Fruit fly (Drosophila melanogaster) whole organism, pupa: ENCODE measurements around the gene CAH1.

Source experiments
- CG15710 ChIP-seq: fragments of 200-800 bp; sonication (Bioruptor generic); optimal IDR thresholded peaks from 2 replicates; lab custom pipeline; 2018; ENCODE audit warnings: missing biosample characterization, mild to moderate bottlenecking, missing genetic modification characterization, moderate library complexity
- CG34367 ChIP-seq: fragments of 200-800 bp; sonication (Bioruptor generic); optimal IDR thresholded peaks from 2 replicates; lab custom pipeline; 2018; ENCODE audit warnings: missing biosample characterization, mild to moderate bottlenecking, missing genetic modification characterization
- CG8159 ChIP-seq: fragments of 200-800 bp; sonication (Bioruptor generic); optimal IDR thresholded peaks from 3 replicates; lab custom pipeline; 2018; ENCODE audit warnings: missing biosample characterization, mild to moderate bottlenecking, missing genetic modification characterization, moderate library complexity
- CG9948 ChIP-seq: fragments of 200-800 bp; sonication (Bioruptor generic); optimal IDR thresholded peaks from 2 replicates; lab custom pipeline; 2018; ENCODE audit warnings: missing biosample characterization, mild to moderate bottlenecking, missing genetic modification characterization, moderate library complexity
- D1 ChIP-seq: fragments of 200-800 bp; sonication (Bioruptor generic); optimal IDR thresholded peaks from 2 replicates; lab custom pipeline; 2018; ENCODE audit warnings: missing biosample characterization, mild to moderate bottlenecking, missing genetic modification characterization, moderate library complexity
- Pif1B ChIP-seq: fragments of 200-800 bp; sonication (Bioruptor generic); optimal IDR thresholded peaks from 3 replicates; lab custom pipeline; 2016; ENCODE audit warnings: missing biosample characterization, missing genetic modification characterization
- fd96Ca ChIP-seq: fragments of 200-800 bp; sonication (Bioruptor generic); IDR thresholded peaks from 3 replicates; pipeline ENCODE4 v1.3.6; 2022; ENCODE audit warnings: missing biosample characterization, missing genetic modification characterization

dm6 chr2L:13776928-13777686, 26.3 kb upstream of the CAH1 start:
- TF ChIP-seq D1 (tag; lab: Kevin White, UChicago) (no peak), CG9948 (no peak), CG8159 (tag; lab: Kevin White, UChicago) (no peak), Pif1B (GFP tag; lab: Kevin White, UChicago) (no peak), CG15710 (tag; lab: Kevin White, UChicago) (no peak), CG34367 (no peak), fd96Ca (GFP tag; lab: Robert Waterston, UW) (no peak)
